Worm (Caenorhabditis elegans): ENCODE results near the gene semi-1.
A peak's percentile ranks its signal among the peaks of the same experiment; 100 is the strongest.

Gene semi-1

ce11 chrV:13499227-13499626 is 15.8 kb downstream of the semi-1 start:
- no peak for TF ChIP-seq W03F9.2 (tag; optimal IDR thresholded peaks at IDR 0.05)
- TF ChIP-seq dao-5 (tag; optimal IDR thresholded peaks at IDR 0.05) = no peak
- no peak for TF ChIP-seq him-1 (tag; optimal IDR thresholded peaks at IDR 0.05)

ce11 chrV:13497322-13497847 is 17.6 kb downstream of the semi-1 start, which contains the start of the genes eea-1 and gut-2:
Gene eea-1 (minus strand): TSS chrV:13497372.
Gene gut-2 (plus strand): TSS chrV:13497690.
- TF ChIP-seq W03F9.2 (tag; optimal IDR thresholded peaks at IDR 0.05) (peak; percentile 70), him-1 (tag; optimal IDR thresholded peaks at IDR 0.05) (no peak)

ce11 chrV:13489830-13490229 is 25.2 kb downstream of the semi-1 start, which contains the start of gene T10G3.3:
Gene T10G3.3 (minus strand): TSS chrV:13490199.
- no peak for TF ChIP-seq him-1 (tag; optimal IDR thresholded peaks at IDR 0.05)
- no peak for TF ChIP-seq dao-5 (tag; optimal IDR thresholded peaks at IDR 0.05)
- TF ChIP-seq W03F9.2 (tag; optimal IDR thresholded peaks at IDR 0.05) = no peak

- no peak for TF ChIP-seq him-1 (tag; optimal IDR thresholded peaks at IDR 0.05)
- TF ChIP-seq W03F9.2 (tag; optimal IDR thresholded peaks at IDR 0.05) = no peak
- no peak for TF ChIP-seq dao-5 (tag; optimal IDR thresholded peaks at IDR 0.05)
These were observed 26.7 kb downstream of the semi-1 start for ce11 chrV:13488297-13488803.

ce11 chrV:13485732-13486131 is 29.3 kb downstream of the semi-1 start:
- TF ChIP-seq him-1 (tag; optimal IDR thresholded peaks at IDR 0.05) (no peak), dao-5 (tag; optimal IDR thresholded peaks at IDR 0.05) (no peak), W03F9.2 (tag; optimal IDR thresholded peaks at IDR 0.05) (no peak)

ce11 chrV:13484339-13484738 is 30.7 kb downstream of the semi-1 start, which contains the start of gene T10G3.4:
Gene T10G3.4 (minus strand): TSS chrV:13484439.
- TF ChIP-seq him-1 (tag; optimal IDR thresholded peaks at IDR 0.05) (no peak), dao-5 (tag; optimal IDR thresholded peaks at IDR 0.05) (no peak), W03F9.2 (tag; optimal IDR thresholded peaks at IDR 0.05) (no peak)

- TF ChIP-seq him-1 (tag; optimal IDR thresholded peaks at IDR 0.05) (no peak), W03F9.2 (tag; optimal IDR thresholded peaks at IDR 0.05) (no peak), dao-5 (tag; optimal IDR thresholded peaks at IDR 0.05) (no peak)
These were observed 35.2 kb downstream of the semi-1 start, which contains the start of gene T10G3.2 for ce11 chrV:13479766-13480165. Gene T10G3.2 (minus strand): TSS chrV:13479866.

- no peak for TF ChIP-seq dao-5 (tag; optimal IDR thresholded peaks at IDR 0.05)
- TF ChIP-seq W03F9.2 (tag; optimal IDR thresholded peaks at IDR 0.05) = no peak
- no peak for TF ChIP-seq him-1 (tag; optimal IDR thresholded peaks at IDR 0.05)
These were observed 38.7 kb downstream of the semi-1 start, which contains the start of gene T10G3.8 for ce11 chrV:13476350-13476749. Gene T10G3.8 (minus strand): TSS chrV:13476450.

- TF ChIP-seq W03F9.2 (tag; optimal IDR thresholded peaks at IDR 0.05) (no peak), him-1 (tag; optimal IDR thresholded peaks at IDR 0.05) (no peak), dao-5 (tag; optimal IDR thresholded peaks at IDR 0.05) (no peak)
These were observed 41.5 kb downstream of the semi-1 start, which contains the start of gene T10G3.1 for ce11 chrV:13473467-13473866. Gene T10G3.1 (minus strand): TSS chrV:13473679.

- TF ChIP-seq him-1 (tag; optimal IDR thresholded peaks at IDR 0.05) (no peak), dao-5 (tag; optimal IDR thresholded peaks at IDR 0.05) (no peak), W03F9.2 (tag; optimal IDR thresholded peaks at IDR 0.05) (no peak)
These were observed 43.0 kb downstream of the semi-1 start for ce11 chrV:13472062-13472461.

ce11 chrV:13468190-13468765 is 46.7 kb downstream of the semi-1 start, which contains the start of the genes F25H9.6 and F25H9.7:
Gene F25H9.6 (minus strand): TSS chrV:13468361.
Gene F25H9.7 (plus strand): TSS chrV:13468376.
- TF ChIP-seq him-1 (tag; optimal IDR thresholded peaks at IDR 0.05) = peak; percentile 80
- no peak for TF ChIP-seq dao-5 (tag; optimal IDR thresholded peaks at IDR 0.05)
- peak; percentile 73 for TF ChIP-seq W03F9.2 (tag; optimal IDR thresholded peaks at IDR 0.05)

- TF ChIP-seq W03F9.2 (tag; optimal IDR thresholded peaks at IDR 0.05) (no peak), dao-5 (tag; optimal IDR thresholded peaks at IDR 0.05) (no peak), him-1 (tag; optimal IDR thresholded peaks at IDR 0.05) (no peak)
These were observed 50.9 kb downstream of the semi-1 start for ce11 chrV:13464123-13464522.

- TF ChIP-seq dao-5 (tag; optimal IDR thresholded peaks at IDR 0.05) (no peak), W03F9.2 (tag; optimal IDR thresholded peaks at IDR 0.05) (peak; percentile 55)
These were observed 52.0 kb downstream of the semi-1 start, which contains the start of gene frm-10 for ce11 chrV:13462974-13463373. Gene frm-10 (plus strand): TSS chrV:13463207.
